Worm (Caenorhabditis elegans) whole organism, L4 larva: Measurements from ENCODE around the gene cnc-2.

Experiments used
- R02D3.7 ChIP-seq: fragments of 150-350 bp; sonication (generic microtip); optimal IDR thresholded peaks from 3 replicates; lab custom pipeline; 2014; ENCODE audit warnings: missing biosample characterization, missing genetic modification characterization
- daf-12 ChIP-seq: fragments of 150-350 bp; optimal IDR thresholded peaks from 2 replicates; lab custom pipeline; 2014; ENCODE audit warnings: missing biosample characterization, missing genetic modification reagents, missing genetic modification characterization
- dmd-8 ChIP-seq: fragments of 200-800 bp; sonication (Bioruptor generic); IDR thresholded peaks from 2 replicates; pipeline ENCODE4 v1.3.6; 2022; ENCODE audit warnings: missing genetic modification characterization, missing compliant biosample characterization
- duxl-1 ChIP-seq: sonication (generic microtip); optimal IDR thresholded peaks from 2 replicates; lab custom pipeline; 2016; ENCODE audit warnings: mild to moderate bottlenecking, missing genetic modification characterization, moderate library complexity, missing compliant biosample characterization; ENCODE audit not compliant: poor library complexity
- fos-1 ChIP-seq: fragments of 150-350 bp; optimal IDR thresholded peaks from 2 replicates; lab custom pipeline; 2014; ENCODE audit warnings: missing biosample characterization, missing genetic modification characterization
- lin-13 ChIP-seq: fragments of 150-350 bp; optimal IDR thresholded peaks from 2 replicates; lab custom pipeline; 2014; ENCODE audit warnings: missing biosample characterization, missing genetic modification reagents, missing genetic modification characterization
- mdl-1 ChIP-seq, 2 experiments: fragments of 150-350 bp in 1 of 2; sonication (generic microtip) in 1 of 2; optimal IDR thresholded peaks; 2 replicates each; lab custom pipeline; 2014 to 2017; ENCODE audit warnings: missing biosample characterization in 2 of 2, missing genetic modification characterization in 2 of 2
- nhr-48 ChIP-seq: sonication (generic microtip); optimal IDR thresholded peaks from 2 replicates; lab custom pipeline; 2016; ENCODE audit warnings: mild to moderate bottlenecking, missing genetic modification characterization, missing compliant biosample characterization
- nhr-77 ChIP-seq: fragments of 150-350 bp; optimal IDR thresholded peaks from 2 replicates; lab custom pipeline; 2014; ENCODE audit warnings: missing biosample characterization, missing genetic modification characterization
- pqm-1 ChIP-seq: sonication (generic microtip); optimal IDR thresholded peaks from 2 replicates; lab custom pipeline; 2017; ENCODE audit warnings: missing biosample characterization, missing genetic modification characterization
- sdz-12 ChIP-seq: fragments of 200-800 bp; sonication (Bioruptor generic); optimal IDR thresholded peaks from 2 replicates; lab custom pipeline; 2018; ENCODE audit warnings: mild to moderate bottlenecking, missing genetic modification characterization, missing compliant biosample characterization
- unc-62 ChIP-seq, 3 experiments: fragments of 150-350 bp in 1 of 3; sonication (generic microtip); optimal IDR thresholded peaks in 2 of 3; peaks in 1 of 3; 1 replicate in 1 of 3; 2 replicates in 2 of 3; lab custom pipeline; 2014 to 2017; ENCODE audit warnings: missing biosample characterization in 3 of 3, missing genetic modification characterization in 3 of 3, missing genetic modification reagents in 3 of 3, missing genotype in 1 of 3
- ztf-11 ChIP-seq: fragments of 150-350 bp; optimal IDR thresholded peaks from 2 replicates; lab custom pipeline; 2014; ENCODE audit warnings: missing biosample characterization, missing genetic modification characterization

- TF ChIP-seq nhr-77 (tag; lab: Kevin White, UChicago), result no peak
- TF ChIP-seq ztf-11 (tag; lab: Kevin White, UChicago), result no peak
- TF ChIP-seq dmd-8 (GFP tag; lab: Robert Waterston, UW), result no peak
- TF ChIP-seq fos-1 (tag; lab: Kevin White, UChicago), result no peak
- TF ChIP-seq R02D3.7 (tag; lab: Kevin White, UChicago), result no peak
- TF ChIP-seq lin-13 (GFP tag; lab: Kevin White, UChicago), result no peak
- no peak for TF ChIP-seq unc-62 (GFP tag; optimal IDR thresholded peaks at IDR 0.05 in 1 of 2; lab: Kevin White, UChicago)
- no peak for TF ChIP-seq unc-62 (tag; optimal IDR thresholded peaks at IDR 0.05; lab: Kevin White, UChicago)
- TF ChIP-seq duxl-1 (tag; lab: Kevin White, UChicago), result no peak
- no peak for TF ChIP-seq daf-12 (tag; lab: Kevin White, UChicago)
- TF ChIP-seq nhr-48 (tag; lab: Kevin White, UChicago), result no peak
- no peak for TF ChIP-seq mdl-1 (tag; optimal IDR thresholded peaks at IDR 0.05; lab: Kevin White, UChicago)
- no peak for TF ChIP-seq pqm-1 (tag; lab: Kevin White, UChicago)
- no peak for TF ChIP-seq sdz-12
These were observed 16.6 kb downstream of the cnc-2 start for ce11 chrV:1433419-1433765.
